Fruit fly (Drosophila melanogaster) S2 (cell line): ENCODE results near the gene mtd.

Experiments used
- CG8478 ChIP-seq: fragments of >200 bp; optimal IDR thresholded peaks from 2 replicates; lab custom pipeline; 2018
- CTCF ChIP-seq, 2 experiments: fragments of >200 bp; optimal IDR thresholded peaks; 2 replicates each; lab custom pipeline; 2018

dm6 chr3R:5237215-5237614, 113.0 kb downstream of the mtd start, which contains the start of gene rtp:
- TF ChIP-seq CTCF (optimal IDR thresholded peaks at IDR 0.05; lab: Kevin White, UChicago) (no peak), CG8478 (lab: Kevin White, UChicago) (no peak)
